Worm (Caenorhabditis elegans): ENCODE results near the gene F42C5.4.

Gene F42C5.4

ce11 chrIV:7326613-7327149 is 34.8 kb upstream of the F42C5.4 start, which contains the start of gene ifo-1:
Gene ifo-1, minus strand, starts transcription at chrIV:7326663.
- no peak for TF ChIP-seq snpc-4 (tag; optimal IDR thresholded peaks at IDR 0.05)
- TF ChIP-seq fos-1 (tag; optimal IDR thresholded peaks at IDR 0.05) = peak; percentile 98
- TF ChIP-seq zag-1 (tag; optimal IDR thresholded peaks at IDR 0.05) = no peak
- TF ChIP-seq sma-9 (GFP tag; optimal IDR thresholded peaks at IDR 0.05) = peak; percentile 29
- no peak for TF ChIP-seq sma-9 (tag; optimal IDR thresholded peaks at IDR 0.05)
- peak; percentile 35 for TF ChIP-seq gmeb-1 (tag; optimal IDR thresholded peaks at IDR 0.05)
- TF ChIP-seq nhr-6 (tag; optimal IDR thresholded peaks at IDR 0.05) = no peak
- peak; percentile 62 for TF ChIP-seq crh-2 (tag; optimal IDR thresholded peaks at IDR 0.05)

- no peak for TF ChIP-seq R02D3.7 (tag; optimal IDR thresholded peaks at IDR 0.05)
- no peak for TF ChIP-seq aly-2 (tag; optimal IDR thresholded peaks at IDR 0.05)
- no peak for TF ChIP-seq lin-39 (tag; optimal IDR thresholded peaks at IDR 0.05)
- peak; percentile 96 for TF ChIP-seq fos-1 (tag; optimal IDR thresholded peaks at IDR 0.05)
- no peak for TF ChIP-seq nhr-21 (tag; optimal IDR thresholded peaks at IDR 0.05)
- TF ChIP-seq mbf-1 (tag; optimal IDR thresholded peaks at IDR 0.05) = no peak
- no peak for TF ChIP-seq ZK546.5 (tag; optimal IDR thresholded peaks at IDR 0.05)
- peak; percentile 76 for TF ChIP-seq crh-2 (tag; optimal IDR thresholded peaks at IDR 0.05)
- no peak for TF ChIP-seq mab-5 (tag; optimal IDR thresholded peaks at IDR 0.05)
- no peak for TF ChIP-seq sma-9 (GFP tag; optimal IDR thresholded peaks at IDR 0.05)
- TF ChIP-seq sma-9 (tag; optimal IDR thresholded peaks at IDR 0.05) = no peak
- no peak for TF ChIP-seq sem-4 (tag; optimal IDR thresholded peaks at IDR 0.05)
- no peak for TF ChIP-seq peb-1 (tag; optimal IDR thresholded peaks at IDR 0.05)
- no peak for TF ChIP-seq Y55F3AM.14 (GFP tag; optimal IDR thresholded peaks at IDR 0.05)
- no peak for TF ChIP-seq alr-1 (tag; optimal IDR thresholded peaks at IDR 0.05)
These were observed 33.8 kb upstream of the F42C5.4 start for ce11 chrIV:7325698-7326097.

ce11 chrIV:7324913-7325312 is 33.0 kb upstream of the F42C5.4 start:
- TF ChIP-seq sem-4 (tag; optimal IDR thresholded peaks at IDR 0.05) (no peak), crh-2 (tag; optimal IDR thresholded peaks at IDR 0.05) (no peak), R02D3.7 (tag; optimal IDR thresholded peaks at IDR 0.05) (no peak), snpc-4 (tag; optimal IDR thresholded peaks at IDR 0.05) (no peak), elt-3 (tag; optimal IDR thresholded peaks at IDR 0.05) (no peak), nhr-25 (tag; optimal IDR thresholded peaks at IDR 0.05) (no peak), blmp-1 (tag; optimal IDR thresholded peaks at IDR 0.05; ENCODE audit: insufficient read depth) (no peak), unc-39 (tag; optimal IDR thresholded peaks at IDR 0.05) (no peak), nhr-23 (tag; optimal IDR thresholded peaks at IDR 0.05) (no peak), unc-55 (GFP tag; optimal IDR thresholded peaks at IDR 0.05) (no peak), fos-1 (tag; optimal IDR thresholded peaks at IDR 0.05) (no peak), nhr-21 (tag; optimal IDR thresholded peaks at IDR 0.05) (no peak), dmd-4 (tag; optimal IDR thresholded peaks at IDR 0.05) (no peak)

- TF ChIP-seq snpc-4 (tag; optimal IDR thresholded peaks at IDR 0.05) = no peak
- no peak for TF ChIP-seq unc-62 (GFP tag; optimal IDR thresholded peaks at IDR 0.05)
- no peak for TF ChIP-seq lin-13 (GFP tag; optimal IDR thresholded peaks at IDR 0.05)
- no peak for TF ChIP-seq fos-1 (tag; optimal IDR thresholded peaks at IDR 0.05)
- TF ChIP-seq nhr-25 (tag; optimal IDR thresholded peaks at IDR 0.05) = no peak
- TF ChIP-seq egl-27 (tag; optimal IDR thresholded peaks at IDR 0.05) = no peak
- TF ChIP-seq ztf-1 (GFP tag; conservative IDR thresholded peaks at IDR 0.05) = no peak
- no peak for TF ChIP-seq nhr-6 (tag; optimal IDR thresholded peaks at IDR 0.05)
- TF ChIP-seq nhr-11 (tag; optimal IDR thresholded peaks at IDR 0.05) = no peak
- no peak for TF ChIP-seq crh-2 (tag; optimal IDR thresholded peaks at IDR 0.05)
- TF ChIP-seq R02D3.7 (tag; optimal IDR thresholded peaks at IDR 0.05) = no peak
- TF ChIP-seq peb-1 (tag; optimal IDR thresholded peaks at IDR 0.05) = no peak
- TF ChIP-seq nhr-12 (tag; optimal IDR thresholded peaks at IDR 0.05) = no peak
- no peak for TF ChIP-seq unc-55 (GFP tag; optimal IDR thresholded peaks at IDR 0.05)
- TF ChIP-seq Y55F3AM.14 (GFP tag; optimal IDR thresholded peaks at IDR 0.05) = no peak
- TF ChIP-seq mbf-1 (tag; optimal IDR thresholded peaks at IDR 0.05) = no peak
- no peak for TF ChIP-seq nhr-21 (tag; optimal IDR thresholded peaks at IDR 0.05)
- no peak for TF ChIP-seq lsy-2 (tag; optimal IDR thresholded peaks at IDR 0.05)
- TF ChIP-seq nhr-10 (tag; optimal IDR thresholded peaks at IDR 0.05) = no peak
These were observed 32.0 kb upstream of the F42C5.4 start for ce11 chrIV:7323904-7324303.

- TF ChIP-seq skn-1 (tag; optimal IDR thresholded peaks at IDR 0.05) (no peak), R02D3.7 (tag; optimal IDR thresholded peaks at IDR 0.05) (no peak), sma-9 (GFP tag; optimal IDR thresholded peaks at IDR 0.05) (no peak), sma-9 (tag; optimal IDR thresholded peaks at IDR 0.05) (no peak), C34F6.9 (tag; optimal IDR thresholded peaks at IDR 0.05) (no peak), ceh-16 (tag; optimal IDR thresholded peaks at IDR 0.05) (no peak), sma-3 (GFP tag; optimal IDR thresholded peaks at IDR 0.05) (no peak), nhr-129 (tag; optimal IDR thresholded peaks at IDR 0.05) (no peak), lin-13 (GFP tag; optimal IDR thresholded peaks at IDR 0.05) (no peak), snpc-4 (tag; optimal IDR thresholded peaks at IDR 0.05) (no peak), mab-5 (tag; optimal IDR thresholded peaks at IDR 0.05) (no peak), nhr-12 (tag; optimal IDR thresholded peaks at IDR 0.05) (no peak), alr-1 (tag; optimal IDR thresholded peaks at IDR 0.05) (no peak), lin-11 (tag; optimal IDR thresholded peaks at IDR 0.05) (no peak), nhr-21 (tag; optimal IDR thresholded peaks at IDR 0.05) (no peak), ztf-11 (tag; optimal IDR thresholded peaks at IDR 0.05) (no peak)
These were observed 28.8 kb upstream of the F42C5.4 start for ce11 chrIV:7320688-7321087.
